Worm (Caenorhabditis elegans) whole organism, young adult: ENCODE results near the gene golg-2.

Source experiments
- F33H1.4 ChIP-seq: fragments of 200-800 bp; sonication (Bioruptor generic); IDR thresholded peaks from 2 replicates; pipeline ENCODE4 v1.3.6; 2022; ENCODE audit warnings: missing genetic modification reagents, missing genetic modification characterization, missing compliant biosample characterization
- F57C9.4 ChIP-seq: sonication (generic microtip); optimal IDR thresholded peaks from 2 replicates; lab custom pipeline; 2017; ENCODE audit warnings: mild to moderate bottlenecking, missing genetic modification characterization, missing compliant biosample characterization
- Y53F4B.3 ChIP-seq: fragments of 200-800 bp; sonication (Bioruptor generic); IDR thresholded peaks from 2 replicates; pipeline ENCODE4 v1.3.6; 2022; ENCODE audit warnings: missing genetic modification reagents, missing genetic modification characterization, missing compliant biosample characterization
- Y95B8A.8 ChIP-seq: fragments of 200-800 bp; sonication (Bioruptor generic); IDR thresholded peaks from 2 replicates; pipeline ENCODE4 v1.3.6; 2022; ENCODE audit warnings: missing genetic modification reagents, missing genetic modification characterization, missing compliant biosample characterization
- akir-1 ChIP-seq: fragments of 200-800 bp; sonication (Bioruptor generic); optimal IDR thresholded peaks from 2 replicates; lab custom pipeline; 2018; ENCODE audit warnings: mild to moderate bottlenecking, missing genetic modification characterization, moderate library complexity, missing compliant biosample characterization
- ceh-40 ChIP-seq: fragments of 200-800 bp; sonication (Bioruptor generic); IDR thresholded peaks from 2 replicates; pipeline ENCODE4 v1.3.6; 2022; ENCODE audit warnings: missing genetic modification characterization, missing compliant biosample characterization
- hrde-1 ChIP-seq: sonication (generic microtip); optimal IDR thresholded peaks from 2 replicates; lab custom pipeline; 2016; ENCODE audit warnings: missing genetic modification characterization, mild to moderate bottlenecking, missing compliant biosample characterization, moderate library complexity, missing genotype, missing genetic modification reagents, borderline replicate concordance
- lag-1 ChIP-seq: fragments of 200-800 bp; sonication (Bioruptor generic); IDR thresholded peaks from 2 replicates; pipeline ENCODE4 v1.3.6; 2022; ENCODE audit warnings: missing genetic modification reagents, missing genetic modification characterization, missing compliant biosample characterization
- madf-3 ChIP-seq: fragments of 200-800 bp; sonication (Bioruptor generic); IDR thresholded peaks from 2 replicates; pipeline ENCODE4 v1.3.6; 2022; ENCODE audit warnings: missing genetic modification reagents, missing genetic modification characterization, missing compliant biosample characterization
- nfya-1 ChIP-seq: sonication (generic microtip); optimal IDR thresholded peaks from 2 replicates; lab custom pipeline; 2017; ENCODE audit warnings: antibody characterized with exemption, missing compliant biosample characterization, missing genetic modification characterization, borderline replicate concordance; ENCODE audit not compliant: insufficient read depth
- snpc-1.3 ChIP-seq: sonication (generic microtip); optimal IDR thresholded peaks from 2 replicates; lab custom pipeline; 2017; ENCODE audit warnings: missing genetic modification characterization, mild to moderate bottlenecking, missing compliant biosample characterization, antibody characterized with exemption, moderate library complexity, missing genotype, missing genetic modification reagents; ENCODE audit not compliant: insufficient read depth

golg-2 gene

DNA sequence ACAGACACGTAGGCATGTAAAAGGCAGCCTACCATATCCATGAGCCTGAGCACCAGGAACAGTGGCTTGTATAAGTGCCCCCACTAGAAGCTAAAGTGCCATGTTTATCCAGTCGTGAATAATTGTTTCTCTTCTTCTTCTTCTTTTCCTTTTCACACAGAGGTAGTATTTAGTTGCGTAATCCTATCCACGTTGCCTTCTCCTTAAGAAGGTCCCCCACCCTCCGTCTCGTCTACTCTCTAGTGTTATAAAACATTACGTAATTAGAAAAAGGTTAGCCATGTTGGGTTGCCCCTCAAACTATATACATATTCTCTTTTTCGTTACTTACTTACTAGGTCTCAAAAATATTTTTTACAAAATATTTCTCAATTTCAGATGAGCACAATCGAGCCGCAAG, 53.2 kb downstream of the golg-2 start:
- TF ChIP-seq nfya-1 (tag; lab: Kevin White, UChicago), result no peak
- TF ChIP-seq lag-1 (GFP tag; lab: Robert Waterston, UW), result no peak
- TF ChIP-seq Y53F4B.3 (GFP tag; lab: Robert Waterston, UW), result no peak
- TF ChIP-seq snpc-1.3 (tag; lab: Kevin White, UChicago), result no peak
- no peak for TF ChIP-seq F57C9.4 (tag; lab: Kevin White, UChicago)
- TF ChIP-seq Y95B8A.8 (GFP tag; lab: Robert Waterston, UW), result no peak
- no peak for TF ChIP-seq madf-3 (GFP tag; lab: Robert Waterston, UW)
- TF ChIP-seq ceh-40 (GFP tag; lab: Robert Waterston, UW), result no peak
- no peak for TF ChIP-seq F33H1.4 (GFP tag; lab: Robert Waterston, UW)
- no peak for TF ChIP-seq hrde-1 (tag; lab: Kevin White, UChicago)
- no peak for TF ChIP-seq akir-1 (GFP tag; lab: Kevin White, UChicago)
